Worm (Caenorhabditis elegans): ENCODE data around the gene lgg-1.

- no peak for TF ChIP-seq tab-1 (GFP tag; IDR thresholded peaks at IDR 0.05)
- TF ChIP-seq T22C8.4 (GFP tag; IDR thresholded peaks at IDR 0.05), result no peak
- TF ChIP-seq flt-1 (GFP tag; IDR thresholded peaks at IDR 0.05), result no peak
Observed at ce11 chrII:6335358-6335757, 12.2 kb downstream of the lgg-1 start, which contains the start of gene C32D5.14.

All from whole organism, midembryonic.